Fruit fly (Drosophila melanogaster): ENCODE results near the gene Ir94b.

- TF ChIP-seq brk (GFP tag; optimal IDR thresholded peaks at IDR 0.05), result no peak
- peak; percentile 82 for TF ChIP-seq Dfd (GFP tag; optimal IDR thresholded peaks at IDR 0.05)
- no peak for TF ChIP-seq psq (GFP tag; optimal IDR thresholded peaks at IDR 0.05)
- no peak for TF ChIP-seq Vsx2 (GFP tag; optimal IDR thresholded peaks at IDR 0.05; ENCODE audit: partially characterized antibody)
- no peak for TF ChIP-seq woc (GFP tag; optimal IDR thresholded peaks at IDR 0.05)
- no peak for TF ChIP-seq h (GFP tag; optimal IDR thresholded peaks at IDR 0.05)
- no peak for TF ChIP-seq dl (GFP tag; optimal IDR thresholded peaks at IDR 0.05; ENCODE audit: insufficient read depth in 1 of 2, partially characterized antibody in 2 of 2)
- no peak for TF ChIP-seq HLH106 (tag; optimal IDR thresholded peaks at IDR 0.05)
- no peak for TF ChIP-seq fru (GFP tag; optimal IDR thresholded peaks at IDR 0.05)
- no peak for TF ChIP-seq jim (GFP tag; optimal IDR thresholded peaks at IDR 0.05)
Measured at dm6 chr3R:22071628-22072027, 45.4 kb downstream of the Ir94b start.
